Worm (Caenorhabditis elegans) whole organism, L1 larva: Measurements from ENCODE around the gene glr-4.

Experiments used
- C04F5.9 ChIP-seq: sonication (generic microtip); optimal IDR thresholded peaks from 2 replicates; lab custom pipeline; 2016; ENCODE audit warnings: missing genetic modification characterization, missing compliant biosample characterization
- C16A3.4 ChIP-seq: fragments of 150-350 bp; optimal IDR thresholded peaks from 2 replicates; lab custom pipeline; 2014; ENCODE audit warnings: missing biosample characterization, missing genetic modification characterization
- C34B4.2 ChIP-seq: sonication (generic microtip); optimal IDR thresholded peaks from 2 replicates; lab custom pipeline; 2017; ENCODE audit warnings: mild to moderate bottlenecking, missing genetic modification characterization, missing compliant biosample characterization
- aly-2 ChIP-seq: fragments of 150-350 bp; optimal IDR thresholded peaks from 2 replicates; lab custom pipeline; 2014; ENCODE audit warnings: missing biosample characterization, missing genetic modification characterization
- ceh-82 ChIP-seq, 3 experiments: fragments of 150-350 bp in 1 of 3; sonication (generic microtip) in 2 of 3; optimal IDR thresholded peaks; 2 replicates each; lab custom pipeline; 2014 to 2017; ENCODE audit warnings: missing biosample characterization in 3 of 3, missing genetic modification characterization in 3 of 3
- ceh-90 ChIP-seq: sonication (generic microtip); optimal IDR thresholded peaks from 2 replicates; lab custom pipeline; 2016; ENCODE audit warnings: missing genetic modification characterization, missing compliant biosample characterization
- ces-1 ChIP-seq: fragments of 150-350 bp; optimal IDR thresholded peaks from 2 replicates; lab custom pipeline; 2014; ENCODE audit warnings: missing biosample characterization, missing genetic modification reagents, missing genetic modification characterization
- dsc-1 ChIP-seq: sonication (generic microtip); optimal IDR thresholded peaks from 2 replicates; lab custom pipeline; 2016; ENCODE audit warnings: mild to moderate bottlenecking, missing genetic modification characterization, missing compliant biosample characterization
- efl-3 ChIP-seq: fragments of 200-800 bp; sonication (Bioruptor generic); optimal IDR thresholded peaks from 2 replicates; lab custom pipeline; 2018; ENCODE audit warnings: mild to moderate bottlenecking, missing genetic modification characterization, missing compliant biosample characterization
- egl-13 ChIP-seq: sonication (generic microtip); optimal IDR thresholded peaks from 2 replicates; lab custom pipeline; 2016; ENCODE audit warnings: missing genotype, missing genetic modification reagents, missing genetic modification characterization, missing compliant biosample characterization
- egl-27 ChIP-seq, 2 experiments: fragments of 150-350 bp in 1 of 2; sonication (generic microtip); optimal IDR thresholded peaks; 3 replicates each; lab custom pipeline; 2017 to 2018; ENCODE audit warnings: missing biosample characterization in 2 of 2, missing genetic modification characterization in 2 of 2, missing genetic modification reagents in 2 of 2
- elt-2 ChIP-seq: sonication (generic microtip); optimal IDR thresholded peaks from 2 replicates; lab custom pipeline; 2016; ENCODE audit warnings: missing genetic modification characterization, mild to moderate bottlenecking, inconsistent platforms, missing compliant biosample characterization, missing genetic modification reagents
- elt-3 ChIP-seq, 6 experiments: fragments of 150-350 bp in 1 of 6; sonication (generic microtip); optimal IDR thresholded peaks; 2 replicates each; lab custom pipeline; 2017 to 2018; ENCODE audit warnings: missing biosample characterization in 6 of 6, missing genetic modification characterization in 6 of 6, inconsistent platforms in 1 of 6
- fkh-10 ChIP-seq: sonication (generic microtip); optimal IDR thresholded peaks from 2 replicates; lab custom pipeline; 2017; ENCODE audit warnings: missing biosample characterization, missing genetic modification reagents, missing genetic modification characterization
- fkh-4 ChIP-seq: sonication (generic microtip); optimal IDR thresholded peaks from 2 replicates; lab custom pipeline; 2016; ENCODE audit warnings: missing compliant biosample characterization, missing genetic modification characterization, borderline replicate concordance
- hlh-4 ChIP-seq: sonication (generic microtip); optimal IDR thresholded peaks from 2 replicates; lab custom pipeline; 2016; ENCODE audit warnings: mild to moderate bottlenecking, missing genetic modification characterization, missing compliant biosample characterization
- hpl-2 ChIP-seq: fragments of 150-350 bp; optimal IDR thresholded peaks from 2 replicates; lab custom pipeline; 2014; ENCODE audit warnings: missing biosample characterization, missing genetic modification reagents, missing genetic modification characterization
- isw-1 ChIP-seq: fragments of 200-800 bp; sonication (Bioruptor generic); IDR thresholded peaks from 2 replicates; pipeline ENCODE4 v1.3.6; 2022; ENCODE audit warnings: missing genetic modification characterization, missing compliant biosample characterization
- lir-3 ChIP-seq: sonication (generic microtip); optimal IDR thresholded peaks from 2 replicates; lab custom pipeline; 2016; ENCODE audit warnings: mild to moderate bottlenecking, missing genetic modification characterization, moderate library complexity, missing compliant biosample characterization; ENCODE audit not compliant: poor library complexity
- lsy-2 ChIP-seq, 2 experiments: fragments of 150-350 bp; optimal IDR thresholded peaks; 2 replicates each; lab custom pipeline; 2014; ENCODE audit warnings: missing biosample characterization in 2 of 2, missing genetic modification characterization in 2 of 2
- mab-9 ChIP-seq: fragments of 200-800 bp; sonication (Bioruptor generic); IDR thresholded peaks from 2 replicates; pipeline ENCODE4 v1.3.6; 2022; ENCODE audit warnings: missing genetic modification reagents, missing genetic modification characterization, missing compliant biosample characterization
- mdl-1 ChIP-seq, 2 experiments: fragments of 150-350 bp; optimal IDR thresholded peaks; 2 replicates each; lab custom pipeline; 2014 to 2017; ENCODE audit warnings: missing biosample characterization in 2 of 2, missing genetic modification characterization in 2 of 2, inconsistent platforms in 1 of 2
- mep-1 ChIP-seq: fragments of 150-350 bp; optimal IDR thresholded peaks from 2 replicates; lab custom pipeline; 2014; ENCODE audit warnings: missing biosample characterization, missing genetic modification characterization
- nhr-19 ChIP-seq: fragments of 200-800 bp; sonication (Bioruptor generic); conservative IDR thresholded peaks from 2 replicates; pipeline ENCODE4 v1.3.6; 2022; ENCODE audit warnings: missing genetic modification characterization, missing compliant biosample characterization
- nhr-237 ChIP-seq: fragments of 150-350 bp; optimal IDR thresholded peaks from 2 replicates; lab custom pipeline; 2014; ENCODE audit warnings: missing biosample characterization, missing genetic modification characterization
- nhr-71 ChIP-seq: sonication (generic microtip); optimal IDR thresholded peaks from 2 replicates; lab custom pipeline; 2016; ENCODE audit warnings: mild to moderate bottlenecking, missing genetic modification characterization, moderate library complexity, missing compliant biosample characterization
- pax-3 ChIP-seq: fragments of 200-800 bp; sonication (Bioruptor generic); optimal IDR thresholded peaks from 2 replicates; lab custom pipeline; 2018; ENCODE audit warnings: mild to moderate bottlenecking, missing genetic modification characterization, moderate library complexity, missing compliant biosample characterization
- rnt-1 ChIP-seq: sonication (generic microtip); optimal IDR thresholded peaks from 2 replicates; lab custom pipeline; 2016; ENCODE audit warnings: mild to moderate bottlenecking, missing genetic modification characterization, moderate library complexity, missing compliant biosample characterization
- skn-1 ChIP-seq: fragments of 150-350 bp; optimal IDR thresholded peaks from 2 replicates; lab custom pipeline; 2014; ENCODE audit warnings: missing biosample characterization, missing genetic modification characterization
- swsn-7 ChIP-seq: sonication (generic microtip); optimal IDR thresholded peaks from 2 replicates; lab custom pipeline; 2016; ENCODE audit warnings: missing genetic modification characterization, missing compliant biosample characterization
- unc-130 ChIP-seq: fragments of 150-350 bp; optimal IDR thresholded peaks from 2 replicates; lab custom pipeline; 2017; ENCODE audit warnings: missing biosample characterization, missing genetic modification characterization, inconsistent platforms
- unc-30 ChIP-seq: sonication (generic microtip); optimal IDR thresholded peaks from 2 replicates; lab custom pipeline; 2017; ENCODE audit warnings: missing biosample characterization, missing genetic modification characterization
- unc-86 ChIP-seq: sonication (generic microtip); optimal IDR thresholded peaks from 2 replicates; lab custom pipeline; 2016; ENCODE audit warnings: missing genetic modification characterization, missing compliant biosample characterization
- vab-15 ChIP-seq: sonication (generic microtip); optimal IDR thresholded peaks from 2 replicates; lab custom pipeline; 2017; ENCODE audit warnings: missing genotype, mild to moderate bottlenecking, missing genetic modification characterization, missing compliant biosample characterization
- xbp-1 ChIP-seq: sonication (generic microtip); optimal IDR thresholded peaks from 2 replicates; lab custom pipeline; 2016; ENCODE audit warnings: missing genetic modification characterization, missing compliant biosample characterization
- ztf-11 ChIP-seq, 2 experiments: sonication (generic microtip); optimal IDR thresholded peaks; 2 replicates each; lab custom pipeline; 2016 to 2017; ENCODE audit warnings: missing genetic modification characterization in 2 of 2, missing biosample characterization in 1 of 2, missing compliant biosample characterization in 1 of 2
- ztf-4 ChIP-seq: fragments of 150-350 bp; optimal IDR thresholded peaks from 2 replicates; lab custom pipeline; 2014; ENCODE audit warnings: missing biosample characterization, missing genetic modification characterization

glr-4 gene

DNA sequence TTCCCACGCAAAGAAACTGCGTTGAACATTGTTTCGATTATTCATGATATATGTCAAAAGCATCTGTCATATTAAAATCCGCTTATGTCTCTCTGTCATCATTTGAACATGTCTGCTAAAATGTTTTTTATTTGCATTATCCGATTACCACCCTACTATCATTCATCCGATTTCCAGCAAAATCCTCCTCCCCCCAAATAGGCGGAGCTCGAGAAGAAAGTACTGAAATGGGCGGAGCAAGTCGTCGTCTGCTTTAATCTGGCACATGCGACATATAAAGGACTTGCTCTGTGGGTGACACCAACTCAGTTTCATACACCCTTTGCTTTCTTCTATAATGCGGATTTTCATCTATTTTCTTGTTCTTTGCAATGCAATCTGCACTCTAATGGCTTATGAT lies 37.9 kb upstream of the glr-4 start, which contains the start of gene T09A5.14:
TSS of gene T09A5.14 (plus strand) at position 301 of the 400 bp plus-strand sequence.
- TF ChIP-seq egl-13 (tag; lab: Kevin White, UChicago), result no peak
- peak; percentile 46 for TF ChIP-seq dsc-1 (tag; lab: Kevin White, UChicago)
- TF ChIP-seq, all 84 proteins: peak for 1

DNA sequence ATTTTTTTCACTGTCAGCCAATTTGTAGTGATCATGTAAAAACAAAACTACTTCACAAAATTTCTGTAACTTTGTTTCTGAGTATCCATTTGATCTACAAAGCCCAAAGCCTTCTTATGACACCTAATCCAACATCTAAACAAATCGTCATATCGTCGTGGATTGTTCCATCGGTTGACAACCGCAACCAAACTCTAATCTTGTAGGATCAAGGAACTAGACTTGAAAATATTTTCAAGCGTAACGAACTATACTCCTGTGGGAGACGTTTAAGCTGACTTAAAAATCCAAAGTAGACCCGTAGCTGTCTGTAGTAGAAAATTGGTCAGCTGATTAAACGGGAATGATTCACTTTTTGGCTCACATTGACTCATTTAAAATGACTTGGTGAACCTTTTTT lies 35.5 kb upstream of the glr-4 start:
- no peak for TF ChIP-seq nhr-19 (GFP tag; lab: Robert Waterston, UW)
- TF ChIP-seq mab-9, result no peak
- no peak for TF ChIP-seq unc-86 (tag; lab: Kevin White, UChicago)
- TF ChIP-seq dsc-1 (tag; lab: Kevin White, UChicago), result peak; percentile 3
- TF ChIP-seq isw-1 (GFP tag; lab: Robert Waterston, UW), result no peak
- TF ChIP-seq efl-3 (GFP tag; lab: Kevin White, UChicago), result no peak
- no peak for TF ChIP-seq ceh-82 (tag; optimal IDR thresholded peaks at IDR 0.05; lab: Kevin White, UChicago)

DNA sequence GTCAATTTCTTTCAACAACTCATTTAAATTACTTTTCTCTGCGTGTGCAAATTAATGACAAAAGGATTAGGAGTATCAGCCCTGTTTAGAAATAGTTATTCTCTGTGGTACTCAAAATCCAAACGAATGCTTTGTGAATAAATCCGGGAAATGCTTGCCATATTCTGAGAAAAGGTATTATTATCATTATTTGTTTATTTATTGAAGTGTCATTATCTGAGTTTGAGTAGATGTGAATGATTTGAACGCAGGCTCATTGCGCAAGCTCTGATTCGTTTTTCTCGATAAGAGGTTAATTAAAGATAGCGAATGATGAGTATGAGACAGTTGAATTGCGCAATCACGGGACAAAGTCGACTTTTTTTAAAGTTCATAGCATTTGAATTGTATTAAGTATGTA lies 33.8 kb upstream of the glr-4 start:
- no peak for TF ChIP-seq unc-86 (tag; lab: Kevin White, UChicago)
- peak; percentile 83 for TF ChIP-seq dsc-1 (tag; lab: Kevin White, UChicago)
- no peak for TF ChIP-seq skn-1 (tag; lab: Kevin White, UChicago)
- TF ChIP-seq mep-1, result no peak
- TF ChIP-seq pax-3 (tag; lab: Kevin White, UChicago), result peak; percentile 41

DNA sequence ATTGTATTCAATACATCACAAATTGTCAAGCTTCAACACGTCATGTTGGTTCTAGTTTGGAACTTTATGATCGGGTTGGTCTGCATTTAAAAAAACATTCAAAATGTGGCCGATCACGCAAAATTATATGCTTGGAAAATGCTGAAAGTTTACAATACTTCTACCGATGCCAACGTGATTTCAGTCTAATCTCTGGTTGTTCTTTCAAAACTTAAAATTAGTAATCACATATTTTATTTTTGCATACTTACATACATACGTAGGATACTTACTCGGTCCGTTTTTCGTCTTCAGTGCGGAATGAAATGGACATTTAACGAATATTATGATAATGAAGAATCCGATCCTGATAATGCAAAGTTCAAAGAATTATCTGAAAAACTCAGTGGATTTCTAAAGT lies 31.0 kb upstream of the glr-4 start, which contains the start of gene srw-62:
TSS of gene srw-62 (plus strand) at position 301 of the 400 bp plus-strand sequence.
- TF ChIP-seq egl-27 (tag; optimal IDR thresholded peaks at IDR 0.05; lab: Kevin White, UChicago), result no peak
- TF ChIP-seq C04F5.9 (tag; lab: Kevin White, UChicago), result no peak
- TF ChIP-seq ceh-90 (tag; lab: Kevin White, UChicago), result no peak
- no peak for TF ChIP-seq hlh-4 (tag; lab: Kevin White, UChicago)
- no peak for TF ChIP-seq swsn-7 (tag; lab: Kevin White, UChicago)
- TF ChIP-seq pax-3 (tag; lab: Kevin White, UChicago), result no peak
- TF ChIP-seq ztf-4 (tag; lab: Kevin White, UChicago), result no peak
- no peak for TF ChIP-seq C16A3.4 (tag; lab: Kevin White, UChicago)
- TF ChIP-seq unc-30 (tag; lab: Kevin White, UChicago), result no peak

DNA sequence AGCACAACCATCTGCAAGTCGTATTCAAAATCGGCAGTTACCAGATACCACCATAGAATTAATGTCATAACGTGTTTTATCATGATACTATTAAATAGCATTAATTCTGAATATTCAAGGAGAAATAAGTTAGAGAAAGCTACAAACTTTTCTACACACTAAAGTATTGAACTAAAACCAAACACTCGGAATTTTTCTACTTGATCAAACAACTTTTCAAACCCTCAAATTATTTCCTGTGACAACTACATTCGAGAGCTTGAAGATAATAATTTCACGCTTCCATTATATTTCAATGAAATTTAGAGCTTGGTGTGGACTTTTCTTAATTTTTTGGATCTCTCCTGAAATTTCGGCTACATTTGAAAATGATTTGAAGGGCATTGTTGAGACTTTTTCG lies 28.3 kb upstream of the glr-4 start, which contains the start of gene irld-47:
TSS of gene irld-47 (minus strand) at position 101 of the 400 bp plus-strand sequence.
- TF ChIP-seq nhr-71 (tag; lab: Kevin White, UChicago) (no peak), ces-1 (GFP tag; lab: Kevin White, UChicago) (no peak)
- TF ChIP-seq, all 84 proteins: peak for 0

DNA sequence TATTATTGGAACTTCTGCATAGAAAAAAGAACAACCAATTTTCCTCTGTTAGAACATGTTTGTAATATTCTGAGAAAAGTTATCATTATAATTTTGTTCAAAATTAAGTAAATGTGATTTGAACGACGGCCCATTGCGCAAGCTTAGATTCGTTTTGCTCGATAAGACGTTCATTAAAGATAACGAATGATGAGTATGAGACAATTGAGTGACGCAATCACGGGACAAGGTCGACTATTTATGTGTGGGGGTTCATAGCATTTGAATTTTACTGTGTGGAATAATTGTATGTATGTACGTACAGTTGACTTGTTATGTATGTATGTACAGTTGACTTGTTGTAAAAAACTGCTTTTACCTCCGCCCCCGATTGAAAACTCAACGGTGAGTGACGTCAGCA lies 25.2 kb upstream of the glr-4 start:
- TF ChIP-seq elt-2 (tag; lab: Kevin White, UChicago) (no peak), mdl-1 (tag; optimal IDR thresholded peaks at IDR 0.05; lab: Kevin White, UChicago) (no peak), unc-30 (tag; lab: Kevin White, UChicago) (no peak), unc-130 (tag; lab: Kevin White, UChicago) (no peak), hpl-2 (GFP tag; lab: Kevin White, UChicago) (no peak), vab-15 (tag; lab: Kevin White, UChicago) (no peak), lir-3 (no peak)
- TF ChIP-seq, all 84 proteins: peak for 0

DNA sequence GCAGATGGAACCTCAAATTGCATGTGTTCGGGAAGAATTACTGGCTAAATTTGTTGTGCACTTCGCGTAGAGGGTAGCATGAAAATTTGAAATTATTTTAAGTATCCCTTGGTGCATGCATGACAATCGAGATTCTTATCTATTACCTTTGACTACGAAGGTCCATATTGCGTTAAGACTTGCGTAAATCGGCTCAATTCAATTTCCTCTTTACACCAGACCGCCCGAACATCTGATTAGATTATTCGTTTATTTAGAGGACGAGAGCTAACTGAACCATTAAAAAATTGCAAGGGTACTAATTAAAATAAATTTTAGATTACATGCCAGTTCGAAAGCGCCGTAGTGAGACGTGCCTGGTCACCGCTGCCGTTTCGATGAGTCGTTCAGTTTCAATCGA lies 23.5 kb upstream of the glr-4 start:
- TF ChIP-seq C34B4.2 (tag; lab: Kevin White, UChicago) (no peak), lir-3 (no peak), fkh-4 (no peak), rnt-1 (tag; lab: Kevin White, UChicago) (no peak), nhr-237 (tag; lab: Kevin White, UChicago) (no peak), fkh-10 (GFP tag; lab: Kevin White, UChicago) (no peak), mab-9 (no peak), aly-2 (no peak), ztf-11 (tag; optimal IDR thresholded peaks at IDR 0.05; lab: Kevin White, UChicago) (no peak), elt-2 (tag; lab: Kevin White, UChicago) (no peak), xbp-1 (tag; lab: Kevin White, UChicago) (no peak), hlh-4 (tag; lab: Kevin White, UChicago) (no peak), lsy-2 (tag; optimal IDR thresholded peaks at IDR 0.05; lab: Kevin White, UChicago) (no peak), nhr-19 (GFP tag; lab: Robert Waterston, UW) (no peak), elt-3 (tag; optimal IDR thresholded peaks at IDR 0.05; lab: Kevin White, UChicago) (no peak)
